Fruit fly (Drosophila melanogaster) whole organism, pupa: Measurements from ENCODE around the gene Uba5.

Experiments
- CG10348 ChIP-seq: fragments of 200-800 bp; sonication (Bioruptor generic); IDR thresholded peaks from 2 replicates; pipeline ENCODE4 v1.3.6; 2022; ENCODE audit warnings: missing biosample characterization, missing genetic modification characterization
- CG12605 ChIP-seq: fragments of 200-800 bp; sonication (Bioruptor generic); IDR thresholded peaks from 2 replicates; pipeline ENCODE4 v1.3.6; 2022; ENCODE audit warnings: missing biosample characterization, missing genetic modification characterization
- CG13204 ChIP-seq: fragments of 200-800 bp; sonication (Bioruptor generic); optimal IDR thresholded peaks from 2 replicates; lab custom pipeline; 2018; ENCODE audit warnings: missing biosample characterization, mild to moderate bottlenecking, missing genetic modification characterization, moderate library complexity
- CG14655 ChIP-seq: fragments of 200-800 bp; sonication (Bioruptor generic); optimal IDR thresholded peaks from 3 replicates; lab custom pipeline; 2017; ENCODE audit warnings: mild to moderate bottlenecking, missing biosample characterization, missing genetic modification reagents, missing genetic modification characterization
- CG15710 ChIP-seq: fragments of 200-800 bp; sonication (Bioruptor generic); optimal IDR thresholded peaks from 2 replicates; lab custom pipeline; 2018; ENCODE audit warnings: missing biosample characterization, mild to moderate bottlenecking, missing genetic modification characterization, moderate library complexity
- CG17806 ChIP-seq: fragments of 200-800 bp; sonication (Bioruptor generic); optimal IDR thresholded peaks from 2 replicates; lab custom pipeline; 2018; ENCODE audit warnings: missing biosample characterization, mild to moderate bottlenecking, missing genetic modification characterization, moderate library complexity
- CG32121 ChIP-seq: fragments of 200-800 bp; sonication (Bioruptor generic); IDR thresholded peaks from 2 replicates; pipeline ENCODE4 v1.3.6; 2022; ENCODE audit warnings: missing biosample characterization, missing genetic modification characterization
- CG34367 ChIP-seq: fragments of 200-800 bp; sonication (Bioruptor generic); optimal IDR thresholded peaks from 2 replicates; lab custom pipeline; 2018; ENCODE audit warnings: missing biosample characterization, mild to moderate bottlenecking, missing genetic modification characterization
- CG4496 ChIP-seq: fragments of 200-800 bp; sonication (Bioruptor generic); IDR thresholded peaks from 3 replicates; pipeline ENCODE4 v1.3.6; 2022; ENCODE audit warnings: missing biosample characterization, missing genetic modification characterization
- CG8159 ChIP-seq: fragments of 200-800 bp; sonication (Bioruptor generic); optimal IDR thresholded peaks from 3 replicates; lab custom pipeline; 2018; ENCODE audit warnings: missing biosample characterization, mild to moderate bottlenecking, missing genetic modification characterization, moderate library complexity
- CG8301 ChIP-seq: fragments of 200-800 bp; sonication (Bioruptor generic); optimal IDR thresholded peaks from 2 replicates; lab custom pipeline; 2018; ENCODE audit warnings: missing biosample characterization, mild to moderate bottlenecking, missing genetic modification characterization
- CG9948 ChIP-seq: fragments of 200-800 bp; sonication (Bioruptor generic); optimal IDR thresholded peaks from 2 replicates; lab custom pipeline; 2018; ENCODE audit warnings: missing biosample characterization, mild to moderate bottlenecking, missing genetic modification characterization, moderate library complexity
- D1 ChIP-seq: fragments of 200-800 bp; sonication (Bioruptor generic); optimal IDR thresholded peaks from 2 replicates; lab custom pipeline; 2018; ENCODE audit warnings: missing biosample characterization, mild to moderate bottlenecking, missing genetic modification characterization, moderate library complexity
- EcR ChIP-seq: fragments of 200-800 bp; sonication (Bioruptor generic); optimal IDR thresholded peaks from 3 replicates; lab custom pipeline; 2019; ENCODE audit warnings: missing biosample characterization, missing genetic modification characterization, mild to moderate bottlenecking, moderate library complexity, missing genetic modification reagents
- Ets98B ChIP-seq: fragments of 200-800 bp; sonication (Bioruptor generic); IDR thresholded peaks from 2 replicates; pipeline ENCODE4 v1.3.6; 2022; ENCODE audit warnings: missing biosample characterization, missing genetic modification characterization
- Pif1A ChIP-seq: fragments of 200-800 bp; sonication (Bioruptor generic); optimal IDR thresholded peaks from 3 replicates; lab custom pipeline; 2016; ENCODE audit warnings: missing biosample characterization, missing genetic modification characterization
- Pif1B ChIP-seq: fragments of 200-800 bp; sonication (Bioruptor generic); optimal IDR thresholded peaks from 3 replicates; lab custom pipeline; 2016; ENCODE audit warnings: missing biosample characterization, missing genetic modification characterization
- Snoo ChIP-seq: fragments of 200-800 bp; sonication (Bioruptor generic); optimal IDR thresholded peaks from 3 replicates; lab custom pipeline; 2017; ENCODE audit warnings: missing biosample characterization, mild to moderate bottlenecking, missing genetic modification characterization, inconsistent platforms
- fd96Ca ChIP-seq: fragments of 200-800 bp; sonication (Bioruptor generic); IDR thresholded peaks from 3 replicates; pipeline ENCODE4 v1.3.6; 2022; ENCODE audit warnings: missing biosample characterization, missing genetic modification characterization
- gl ChIP-seq: fragments of 200-800 bp; sonication (Bioruptor generic); optimal IDR thresholded peaks from 2 replicates; lab custom pipeline; 2018; ENCODE audit warnings: missing biosample characterization, mild to moderate bottlenecking, missing genetic modification characterization
- rn ChIP-seq: fragments of 200-800 bp; sonication (Bioruptor generic); IDR thresholded peaks from 2 replicates; pipeline ENCODE4 v1.3.6; 2022; ENCODE audit warnings: missing biosample characterization, missing genetic modification characterization

Uba5 gene

DNA sequence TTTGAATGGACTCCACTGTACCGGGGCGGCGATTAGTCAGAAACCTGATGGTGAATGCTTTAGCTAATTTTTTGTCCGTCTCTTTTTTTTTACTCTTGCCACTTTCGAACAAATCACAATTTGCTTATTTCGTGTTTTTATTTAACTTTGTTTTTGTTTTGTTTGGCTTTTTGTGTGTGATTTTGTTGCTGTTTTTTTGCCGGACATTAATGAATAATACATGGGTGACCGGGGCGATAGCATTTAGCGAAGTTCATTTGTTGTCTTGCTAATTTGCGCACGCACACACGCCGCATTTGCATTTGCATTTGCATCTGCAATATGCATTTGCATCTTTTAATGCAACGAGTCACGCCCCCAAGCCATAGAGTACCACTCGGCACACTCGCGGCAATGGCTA is 34.7 kb upstream of the Uba5 start:
- TF ChIP-seq fd96Ca (GFP tag; lab: Robert Waterston, UW) (no peak), Ets98B (GFP tag; lab: Robert Waterston, UW) (0 out of 2 replicates have a peak, but pooled peaks have one; percentile 27)
- TF ChIP-seq, all 21 proteins: peak for 1

DNA sequence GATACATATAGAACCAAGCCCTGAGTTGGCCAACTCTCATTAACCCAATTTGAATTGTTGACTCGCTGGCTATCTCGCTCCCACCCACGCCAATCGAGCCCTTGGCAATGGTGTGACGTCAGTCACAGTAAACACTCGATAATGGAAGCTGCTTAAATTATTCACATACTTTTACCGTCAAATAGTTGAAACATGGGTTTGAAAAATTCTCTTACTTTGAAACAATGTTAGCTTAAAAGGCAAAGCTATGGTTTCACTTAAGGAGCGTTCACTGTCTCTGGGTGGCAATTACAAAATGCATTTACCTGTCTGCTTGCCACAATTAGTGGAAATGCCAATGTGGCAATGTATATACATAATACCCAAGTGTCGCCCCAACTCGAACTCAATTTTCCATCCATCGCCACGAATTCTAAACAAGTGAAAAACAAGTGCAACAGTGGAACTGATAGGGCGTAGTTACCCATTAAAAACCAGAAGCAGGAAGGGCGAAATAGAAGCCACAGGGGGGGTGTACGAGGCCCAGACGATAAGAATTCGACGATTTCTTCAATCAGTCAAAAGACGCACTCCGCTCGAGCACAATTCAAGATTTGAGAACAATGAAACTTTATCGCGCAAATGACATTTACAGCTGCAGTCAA is 33.7 kb upstream of the Uba5 start:
- TF ChIP-seq Snoo (tag; lab: Kevin White, UChicago) (peak; percentile 75), CG12605 (peak; percentile 46; the same call in 1 of the 2 replicates), CG32121 (GFP tag; lab: Robert Waterston, UW) (peak; percentile 61; the same call in 1 of the 2 replicates), CG15710 (peak; percentile 51), rn (GFP tag; lab: Robert Waterston, UW) (no peak), D1 (tag; lab: Kevin White, UChicago) (no peak), Ets98B (GFP tag; lab: Robert Waterston, UW) (peak; percentile 63), Pif1A (GFP tag; lab: Kevin White, UChicago) (peak; percentile 55), fd96Ca (GFP tag; lab: Robert Waterston, UW) (peak; percentile 62; the same call in 2 of the 3 replicates), CG17806 (tag; lab: Kevin White, UChicago) (peak; percentile 5), CG4496 (GFP tag; lab: Robert Waterston, UW) (peak; percentile 82), CG8159 (tag; lab: Kevin White, UChicago) (peak; percentile 38), gl (tag; lab: Kevin White, UChicago) (no peak), CG8301 (tag; lab: Kevin White, UChicago) (peak; percentile 40), CG14655 (peak; percentile 51), CG34367 (tag; lab: Kevin White, UChicago) (peak; percentile 24), Pif1B (GFP tag; lab: Kevin White, UChicago) (peak; percentile 12), CG9948 (tag; lab: Kevin White, UChicago) (peak; percentile 24), CG10348 (GFP tag; lab: Robert Waterston, UW) (no peak)

dm6 chrX:11450406-11450805 is 32.9 kb upstream of the Uba5 start:
- TF ChIP-seq Pif1A (GFP tag; lab: Kevin White, UChicago) (no peak), CG14655 (no peak), fd96Ca (GFP tag; lab: Robert Waterston, UW) (no peak), CG15710 (no peak), CG12605 (no peak), CG9948 (tag; lab: Kevin White, UChicago) (no peak), CG4496 (GFP tag; lab: Robert Waterston, UW) (no peak), CG13204 (GFP tag; lab: Kevin White, UChicago) (no peak), CG8301 (tag; lab: Kevin White, UChicago) (no peak), EcR (GFP tag; lab: Kevin White, UChicago) (no peak), CG34367 (tag; lab: Kevin White, UChicago) (no peak), CG10348 (GFP tag; lab: Robert Waterston, UW) (no peak)

- 0 out of 2 replicates have a peak, but pooled peaks have one; percentile 13 for TF ChIP-seq CG12605
- TF ChIP-seq gl (tag; lab: Kevin White, UChicago), result no peak
- TF ChIP-seq EcR (GFP tag; lab: Kevin White, UChicago), result no peak
- no peak for TF ChIP-seq CG14655
- no peak for TF ChIP-seq Pif1B (GFP tag; lab: Kevin White, UChicago)
- no peak for TF ChIP-seq CG34367 (tag; lab: Kevin White, UChicago)
- TF ChIP-seq CG4496 (GFP tag; lab: Robert Waterston, UW), result peak; percentile 81
- no peak for TF ChIP-seq CG9948 (tag; lab: Kevin White, UChicago)
- TF ChIP-seq CG13204 (GFP tag; lab: Kevin White, UChicago), result no peak
- TF ChIP-seq CG10348 (GFP tag; lab: Robert Waterston, UW), result 0 out of 2 replicates have a peak, but pooled peaks have one; percentile 50
- peak; percentile 78 for TF ChIP-seq fd96Ca (GFP tag; lab: Robert Waterston, UW)
- peak; percentile 36 for TF ChIP-seq Pif1A (GFP tag; lab: Kevin White, UChicago)
- no peak for TF ChIP-seq CG8159 (tag; lab: Kevin White, UChicago)
- peak; percentile 84 for TF ChIP-seq Ets98B (GFP tag; lab: Robert Waterston, UW)
- TF ChIP-seq CG8301 (tag; lab: Kevin White, UChicago), result peak; percentile 29
- no peak for TF ChIP-seq Snoo (tag; lab: Kevin White, UChicago)
- no peak for TF ChIP-seq D1 (tag; lab: Kevin White, UChicago)
- no peak for TF ChIP-seq CG15710
- 0 out of 2 replicates have a peak, but pooled peaks have one; percentile 33 for TF ChIP-seq rn (GFP tag; lab: Robert Waterston, UW)
- no peak for TF ChIP-seq CG17806 (tag; lab: Kevin White, UChicago)
- TF ChIP-seq CG32121 (GFP tag; lab: Robert Waterston, UW), result peak; percentile 78; the same call in 1 of the 2 replicates
These were observed 32.2 kb upstream of the Uba5 start for dm6 chrX:11451027-11451572.

dm6 chrX:11451630-11452029 is 31.7 kb upstream of the Uba5 start:
- TF ChIP-seq fd96Ca (GFP tag; lab: Robert Waterston, UW) (no peak), CG4496 (GFP tag; lab: Robert Waterston, UW) (0 out of 3 replicates have a peak, but pooled peaks have one; percentile 48), Ets98B (GFP tag; lab: Robert Waterston, UW) (peak; percentile 48; the same call in 1 of the 2 replicates)
